Worm (Caenorhabditis elegans): Measurements from ENCODE around the gene C08D8.7.
"Not testable (repeated sequence)": the region's sequence is repeated elsewhere in the genome, so short reads cannot be mapped to it uniquely, and the experiment has no call there.

C08D8.7 gene

ce11 chrV:8340924-8341323 lies at the start of gene C08D8.7:
TSS of gene C08D8.7 (plus strand) at chrV:8341224.
- TF ChIP-seq mdl-1 (tag; optimal IDR thresholded peaks at IDR 0.05); aha-1 (tag; optimal IDR thresholded peaks at IDR 0.05); fkh-4 (tag; optimal IDR thresholded peaks at IDR 0.05; ENCODE audit: borderline replicate concordance): not testable (repeated sequence)

ce11 chrV:8291764-8292163 lies 49.3 kb upstream of the C08D8.7 start, which contains the start of gene srg-33:
TSS of gene srg-33 (plus strand) at chrV:8292064.
- TF ChIP-seq ceh-82 (tag; optimal IDR thresholded peaks at IDR 0.05), result no peak
- TF ChIP-seq lin-14 (GFP tag; optimal IDR thresholded peaks at IDR 0.05), result no peak
- TF ChIP-seq sup-37 (GFP tag; optimal IDR thresholded peaks at IDR 0.05), result no peak
- no peak for TF ChIP-seq hlh-17 (GFP tag; optimal IDR thresholded peaks at IDR 0.05; ENCODE audit: borderline replicate concordance)
- no peak for TF ChIP-seq nhr-76 (tag; optimal IDR thresholded peaks at IDR 0.05)

ce11 chrV:8295866-8296265 lies 45.2 kb upstream of the C08D8.7 start, which contains the start of gene smex-1:
TSS of gene smex-1 (minus strand) at chrV:8295966.
- TF ChIP-seq unc-130 (tag; optimal IDR thresholded peaks at IDR 0.05) (no peak), skn-1 (tag; optimal IDR thresholded peaks at IDR 0.05) (no peak)

- TF ChIP-seq zip-4 (GFP tag; optimal IDR thresholded peaks at IDR 0.05) (no peak), elt-3 (tag; optimal IDR thresholded peaks at IDR 0.05) (no peak), C16A3.4 (tag; optimal IDR thresholded peaks at IDR 0.05) (no peak), nhr-71 (tag; optimal IDR thresholded peaks at IDR 0.05) (no peak), pqm-1 (tag; optimal IDR thresholded peaks at IDR 0.05) (no peak), nhr-12 (tag; optimal IDR thresholded peaks at IDR 0.05) (no peak), nhr-84 (tag; optimal IDR thresholded peaks at IDR 0.05) (no peak), vab-15 (tag; optimal IDR thresholded peaks at IDR 0.05) (no peak), nhr-11 (tag; optimal IDR thresholded peaks at IDR 0.05) (no peak), aly-2 (tag; optimal IDR thresholded peaks at IDR 0.05) (no peak), ceh-82 (tag; optimal IDR thresholded peaks at IDR 0.05) (no peak), hlh-17 (GFP tag; optimal IDR thresholded peaks at IDR 0.05; ENCODE audit: borderline replicate concordance) (no peak), dsc-1 (tag; optimal IDR thresholded peaks at IDR 0.05) (no peak), unc-98 (GFP tag; IDR thresholded peaks at IDR 0.05) (no peak), fos-1 (tag; optimal IDR thresholded peaks at IDR 0.05) (no peak), fkh-8 (tag; optimal IDR thresholded peaks at IDR 0.05) (no peak), swsn-7 (tag; optimal IDR thresholded peaks at IDR 0.05) (no peak)
These were observed 43.5 kb upstream of the C08D8.7 start, which contains the start of gene W02D7.4 for ce11 chrV:8297504-8297903. TSS of gene W02D7.4 (minus strand) at chrV:8297604.

ce11 chrV:8299191-8299854 lies 41.7 kb upstream of the C08D8.7 start, which contains the start of gene W02D7.5:
TSS of gene W02D7.5 (minus strand) at chrV:8299241.
- TF ChIP-seq efl-1 (optimal IDR thresholded peaks at IDR 0.05), result no peak
- peak in 1 of 2 experiments; percentile 69 for TF ChIP-seq efl-1 (GFP tag; optimal IDR thresholded peaks at IDR 0.05 in 1 of 2)
- TF ChIP-seq hlh-4 (tag; optimal IDR thresholded peaks at IDR 0.05), result peak; percentile 68
- no peak for TF ChIP-seq alr-1 (tag; optimal IDR thresholded peaks at IDR 0.05; ENCODE audit: borderline replicate concordance)

- TF ChIP-seq nhr-71 (tag; optimal IDR thresholded peaks at IDR 0.05), result peak; percentile 18
- peak; percentile 13 for TF ChIP-seq ama-1 (optimal IDR thresholded peaks at IDR 0.05)
- no peak for TF ChIP-seq lin-15B (tag; optimal IDR thresholded peaks at IDR 0.05)
- no peak for TF ChIP-seq zip-4 (GFP tag; optimal IDR thresholded peaks at IDR 0.05)
- TF ChIP-seq nhr-47 (tag; optimal IDR thresholded peaks at IDR 0.05), result peak; percentile 25
- no peak for TF ChIP-seq aly-2 (tag; optimal IDR thresholded peaks at IDR 0.05)
- no peak for TF ChIP-seq fkh-4 (tag; optimal IDR thresholded peaks at IDR 0.05; ENCODE audit: borderline replicate concordance)
- no peak for TF ChIP-seq sptf-1 (tag; optimal IDR thresholded peaks at IDR 0.05)
- peak; percentile 3 for TF ChIP-seq snu-23 (GFP tag; optimal IDR thresholded peaks at IDR 0.05)
- TF ChIP-seq mdl-1 (tag; optimal IDR thresholded peaks at IDR 0.05), result no peak
- no peak for TF ChIP-seq tlp-1 (tag; optimal IDR thresholded peaks at IDR 0.05)
- no peak for TF ChIP-seq unc-130 (tag; optimal IDR thresholded peaks at IDR 0.05)
- TF ChIP-seq skn-1 (tag; optimal IDR thresholded peaks at IDR 0.05), result no peak
- no peak for TF ChIP-seq ceh-8 (GFP tag; optimal IDR thresholded peaks at IDR 0.05)
- peak in 1 of 2 experiments; percentile 43 for TF ChIP-seq lin-35 (GFP tag; optimal IDR thresholded peaks at IDR 0.05)
- peak; percentile 10 to 27 for TF ChIP-seq efl-1 (optimal IDR thresholded peaks at IDR 0.05)
- peak; percentile 43 to 89 for TF ChIP-seq efl-1 (GFP tag; optimal IDR thresholded peaks at IDR 0.05 in 1 of 2)
- TF ChIP-seq nhr-77 (tag; optimal IDR thresholded peaks at IDR 0.05), result no peak
- TF ChIP-seq grh-1 (GFP tag; IDR thresholded peaks at IDR 0.05), result no peak
- TF ChIP-seq xbp-1 (tag; optimal IDR thresholded peaks at IDR 0.05), result no peak
- TF ChIP-seq fkh-10 (GFP tag; optimal IDR thresholded peaks at IDR 0.05), result no peak
These were observed 40.0 kb upstream of the C08D8.7 start, which contains the start of gene W02D7.6 for ce11 chrV:8300935-8301535. TSS of gene W02D7.6 (minus strand) at chrV:8301507.

Measured in whole organism, L1 larva.